Fruit fly (Drosophila melanogaster) S2 (cell line): ENCODE measurements around the gene MED14.

Experiments used
- CG8478 ChIP-seq: fragments of >200 bp; optimal IDR thresholded peaks from 2 replicates; lab custom pipeline; 2018
- CTCF ChIP-seq, 2 experiments: fragments of >200 bp; optimal IDR thresholded peaks; 2 replicates each; lab custom pipeline; 2018

DNA sequence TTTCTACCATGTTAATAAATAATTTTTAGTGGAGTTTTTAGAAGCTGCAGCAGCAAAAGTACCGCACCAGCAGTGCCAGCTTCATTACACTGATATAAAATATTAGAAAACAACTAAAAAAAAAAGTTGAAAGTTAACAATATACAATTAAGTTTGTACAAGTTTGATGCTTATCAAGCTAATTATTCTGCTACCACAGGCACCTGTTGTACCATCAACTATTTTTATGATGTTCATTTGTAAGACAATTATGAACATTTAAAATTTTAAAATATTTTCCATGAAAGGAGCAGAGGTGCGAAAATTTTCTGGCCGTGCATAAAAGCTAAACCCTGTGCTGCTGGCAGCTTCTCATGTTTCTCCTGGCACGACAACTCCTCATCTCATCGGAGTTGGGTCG, 15.3 kb downstream of the MED14 start:
- TF ChIP-seq CG8478 (lab: Kevin White, UChicago), result no peak
- TF ChIP-seq CTCF (optimal IDR thresholded peaks at IDR 0.05; lab: Kevin White, UChicago), result no peak
